Worm (Caenorhabditis elegans) whole organism, early embryonic: Measurements from ENCODE around the gene grl-22.

Experiments used
- B0310.2 ChIP-seq: sonication (generic microtip); optimal IDR thresholded peaks from 2 replicates; lab custom pipeline; 2016; ENCODE audit warnings: mild to moderate bottlenecking, missing genetic modification characterization, missing compliant biosample characterization
- F13C5.2 ChIP-seq: sonication (generic microtip); optimal IDR thresholded peaks from 2 replicates; lab custom pipeline; 2017; ENCODE audit warnings: mild to moderate bottlenecking, missing genetic modification characterization, inconsistent platforms, missing compliant biosample characterization
- ama-1 ChIP-seq: fragments of 150-350 bp; optimal IDR thresholded peaks from 2 replicates; lab custom pipeline; 2014
- hmg-4 ChIP-seq: fragments of 200-800 bp; sonication (Bioruptor generic); optimal IDR thresholded peaks from 2 replicates; lab custom pipeline; 2018; ENCODE audit warnings: mild to moderate bottlenecking, missing genetic modification characterization, missing compliant biosample characterization

DNA sequence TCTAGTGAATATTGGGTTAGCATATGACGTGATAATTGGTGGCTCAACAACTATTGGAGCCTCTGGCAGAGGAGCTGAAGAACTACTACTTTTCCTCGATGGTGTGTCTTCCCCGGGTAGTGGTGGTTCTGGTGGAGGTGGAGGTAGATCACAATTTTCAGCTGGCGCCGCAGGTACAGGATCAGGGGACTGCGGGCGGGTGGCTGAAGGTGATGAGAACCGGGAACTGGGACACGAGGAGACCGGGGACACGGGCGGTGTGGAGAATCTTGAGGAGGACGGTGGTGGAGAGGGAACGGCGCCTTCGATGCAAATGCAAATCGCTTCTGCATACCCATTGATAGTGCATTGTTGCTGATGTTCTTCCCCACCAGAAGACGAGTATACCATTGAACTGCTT is 18.1 kb downstream of the grl-22 start:
- TF ChIP-seq B0310.2 (tag; lab: Kevin White, UChicago) (no peak), ama-1 (no peak), hmg-4 (no peak), F13C5.2 (no peak)
